Worm (Caenorhabditis elegans) whole organism, L1 larva: ENCODE results near the gene Y47D3A.20.

Experiments
- ceh-63 ChIP-seq: fragments of 200-800 bp; sonication (Bioruptor generic); optimal IDR thresholded peaks from 2 replicates; lab custom pipeline; 2018; ENCODE audit warnings: mild to moderate bottlenecking, missing genetic modification characterization, missing compliant biosample characterization
- jun-1 ChIP-seq: fragments of 150-350 bp; optimal IDR thresholded peaks from 2 replicates; lab custom pipeline; 2014; ENCODE audit warnings: missing biosample characterization, missing genetic modification reagents, missing genetic modification characterization
- nhr-28 ChIP-seq: fragments of 150-350 bp; optimal IDR thresholded peaks from 2 replicates; lab custom pipeline; 2014; ENCODE audit warnings: missing biosample characterization, missing genetic modification characterization
- unc-130 ChIP-seq: fragments of 150-350 bp; optimal IDR thresholded peaks from 2 replicates; lab custom pipeline; 2017; ENCODE audit warnings: missing biosample characterization, missing genetic modification characterization, inconsistent platforms

DNA sequence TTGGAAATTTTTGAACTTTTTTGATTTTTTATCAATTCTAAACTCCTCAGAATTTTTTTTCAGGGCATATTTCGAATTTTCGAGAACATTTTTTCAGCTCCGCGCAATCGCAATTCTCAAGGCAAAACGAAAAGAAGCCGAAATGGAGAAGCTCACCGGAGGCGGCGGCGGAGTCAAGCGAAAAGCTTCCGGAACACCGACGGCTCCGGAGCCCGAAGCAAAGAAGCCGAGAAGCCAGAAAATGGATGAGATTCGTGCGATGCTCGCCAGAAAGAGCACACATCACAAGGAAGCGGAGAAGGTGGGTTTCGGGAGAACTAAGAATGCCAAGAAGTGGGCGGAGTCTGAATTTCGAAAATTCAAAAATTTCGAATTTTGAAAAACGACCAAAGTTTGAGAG, 49.2 kb downstream of the Y47D3A.20 start:
- TF ChIP-seq ceh-63 (GFP tag; lab: Kevin White, UChicago) (no peak), jun-1 (tag; lab: Kevin White, UChicago) (no peak), unc-130 (tag; lab: Kevin White, UChicago) (no peak), nhr-28 (tag; lab: Kevin White, UChicago) (no peak)
